Worm (Caenorhabditis elegans): Measurements from ENCODE around the gene ZC132.11.

DNA sequence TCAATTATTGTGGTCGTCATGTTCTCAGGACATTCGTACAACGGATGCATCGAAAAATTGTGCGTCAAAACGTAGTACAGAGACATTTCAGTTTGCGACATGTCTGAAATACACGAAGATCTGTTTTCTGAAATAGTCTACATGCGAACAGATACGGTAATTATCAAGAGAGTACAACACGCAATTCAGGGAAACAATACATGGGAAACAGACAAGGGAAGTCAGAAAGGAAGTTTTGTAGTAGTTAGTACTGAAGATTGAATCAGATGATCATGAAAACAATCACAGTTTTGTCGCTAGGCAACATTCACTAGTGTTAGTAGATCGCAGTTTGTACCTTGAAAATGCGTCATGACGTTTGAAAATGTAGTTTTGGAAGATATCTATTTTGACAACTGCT, 48.4 kb downstream of the ZC132.11 start, which contains the start of gene srt-13:
- TF ChIP-seq med-1 (GFP tag; optimal IDR thresholded peaks at IDR 0.05; ENCODE audit: insufficient read depth) (no peak), flt-1 (GFP tag; IDR thresholded peaks at IDR 0.05) (no peak), ztf-23 (GFP tag; IDR thresholded peaks at IDR 0.05) (no peak), ztf-29 (GFP tag; IDR thresholded peaks at IDR 0.05) (no peak), T22C8.4 (GFP tag; IDR thresholded peaks at IDR 0.05) (no peak), klf-2 (GFP tag; conservative IDR thresholded peaks at IDR 0.05) (no peak)

Data from whole organism, midembryonic.